Fruit fly (Drosophila melanogaster): Measurements from ENCODE around the gene RabGGTb.

The RabGGTb gene

DNA sequence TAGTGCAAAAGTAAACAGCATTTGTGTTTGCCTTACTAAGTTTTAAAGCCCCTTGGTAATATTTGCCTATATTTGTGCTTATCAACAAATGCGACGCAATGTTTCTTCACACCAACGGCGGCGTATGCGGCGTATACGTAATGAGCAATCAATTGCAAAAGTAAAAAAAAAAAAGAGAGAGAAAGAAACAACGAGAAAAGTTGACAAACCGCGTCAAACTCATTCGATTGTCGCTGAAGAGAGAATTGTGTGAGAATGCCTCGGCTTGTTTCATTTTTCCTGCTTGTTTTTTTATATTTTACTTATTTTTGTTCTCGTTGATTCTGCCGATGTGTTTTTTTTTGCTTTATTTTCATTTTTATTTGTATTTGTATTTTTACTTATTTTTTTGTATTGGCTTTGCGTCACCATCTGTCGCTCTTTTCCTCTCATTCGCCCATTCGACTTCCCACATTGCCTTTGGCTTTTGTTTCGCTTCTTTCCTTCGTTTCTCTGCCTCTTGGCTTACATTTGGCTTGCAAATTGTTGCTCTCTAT, 45.4 kb downstream of the RabGGTb start (continued):
- TF ChIP-seq CG6854 (GFP tag; optimal IDR thresholded peaks at IDR 0.05) (peak; percentile 93), CG7368 (GFP tag; optimal IDR thresholded peaks at IDR 0.05) (peak; percentile 75), CG11762 (GFP tag; optimal IDR thresholded peaks at IDR 0.05; ENCODE audit: insufficient read depth) (peak; percentile 84), Eip78C (GFP tag) (peak; percentile 91), Gug (GFP tag; IDR thresholded peaks at IDR 0.05) (peak; percentile 85), CG6163 (GFP tag; IDR thresholded peaks at IDR 0.05) (peak; percentile 99), CG6276 (GFP tag; optimal IDR thresholded peaks at IDR 0.05) (peak; percentile 98), spab (GFP tag; optimal IDR thresholded peaks at IDR 0.05) (peak; percentile 97), OdsH (GFP tag; optimal IDR thresholded peaks at IDR 0.05) (peak; percentile 78)

Measured in whole organism, prepupa.